Fruit fly (Drosophila melanogaster): ENCODE data around the gene CG13082.

The CG13082 gene

DNA sequence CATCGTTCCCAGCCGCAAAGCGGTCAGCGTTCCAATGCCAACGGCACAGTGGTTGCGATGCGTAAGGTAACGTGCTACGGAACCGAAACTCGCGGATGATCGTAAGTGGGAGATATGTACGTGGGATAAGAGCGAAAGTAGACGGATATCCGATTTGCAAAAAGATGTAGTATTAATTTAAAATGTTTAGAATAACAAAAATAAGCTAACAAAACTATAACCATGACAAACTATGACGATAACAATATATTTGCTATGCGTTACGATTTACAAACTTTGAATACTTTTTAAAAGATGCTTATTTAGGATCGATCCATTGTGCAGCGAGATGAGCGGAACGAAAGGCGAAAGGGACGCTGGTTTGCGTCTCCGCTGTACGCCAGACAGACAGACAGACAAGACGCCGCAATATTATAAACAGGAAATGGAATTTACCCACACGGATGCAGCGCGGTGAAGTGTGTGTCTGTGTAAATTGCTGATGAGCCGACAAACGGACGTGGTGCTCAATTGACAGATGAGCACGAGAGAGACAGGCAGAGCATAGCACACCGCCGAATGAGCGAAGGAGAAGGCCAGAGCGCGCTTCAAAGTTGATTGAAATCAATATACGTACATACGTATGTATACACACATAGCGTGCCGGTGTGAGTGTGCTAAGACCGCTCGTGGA is 37.5 kb downstream of the CG13082 start (continued):
- TF ChIP-seq wor (GFP tag; IDR thresholded peaks at IDR 0.05) (peak; percentile 93), CG3163 (GFP tag; optimal IDR thresholded peaks at IDR 0.05) (peak; percentile 70), CG11696 (GFP tag; IDR thresholded peaks at IDR 0.05) (peak; percentile 73; the same call in 1 of the 2 replicates), CHES-1-like (GFP tag; optimal IDR thresholded peaks at IDR 0.05) (peak; percentile 96), CG7745 (tag; optimal IDR thresholded peaks at IDR 0.05) (no peak), CG11560 (tag; IDR thresholded peaks at IDR 0.05) (peak; percentile 90), CG4328 (GFP tag; optimal IDR thresholded peaks at IDR 0.05) (peak; percentile 88), Sox102F (GFP tag; optimal IDR thresholded peaks at IDR 0.05) (peak; percentile 97), bsh (GFP tag; optimal IDR thresholded peaks at IDR 0.05) (peak; percentile 92 to 94), CG12299 (tag; optimal IDR thresholded peaks at IDR 0.05) (peak; percentile 78), Elba2 (GFP tag; optimal IDR thresholded peaks at IDR 0.05) (peak; percentile 71), NFAT (GFP tag; IDR thresholded peaks at IDR 0.05) (peak; percentile 91), ac (GFP tag; optimal IDR thresholded peaks at IDR 0.05) (no peak), stc (GFP tag; IDR thresholded peaks at IDR 0.05) (peak; percentile 94), CG10654 (GFP tag; optimal IDR thresholded peaks at IDR 0.05) (peak; percentile 96), ara (GFP tag; IDR thresholded peaks at IDR 0.05) (peak; percentile 85), ken (GFP tag; IDR thresholded peaks at IDR 0.05) (peak; percentile 89), CG17186 (GFP tag; optimal IDR thresholded peaks at IDR 0.05) (peak; percentile 84), Mad (GFP tag; optimal IDR thresholded peaks at IDR 0.05) (peak; percentile 96), Blimp-1 (GFP tag; optimal IDR thresholded peaks at IDR 0.05) (peak; percentile 94), CG10366 (GFP tag; IDR thresholded peaks at IDR 0.05) (peak; percentile 93), CG3407 (GFP tag; optimal IDR thresholded peaks at IDR 0.05) (peak; percentile 85), jing (GFP tag; optimal IDR thresholded peaks at IDR 0.05) (peak; percentile 96), ems (GFP tag; optimal IDR thresholded peaks at IDR 0.05) (peak; percentile 98), CG1792 (GFP tag; optimal IDR thresholded peaks at IDR 0.05) (peak; percentile 94), vnd (GFP tag; IDR thresholded peaks at IDR 0.05; ENCODE audit: partially characterized antibody) (no peak), CG3281 (GFP tag; optimal IDR thresholded peaks at IDR 0.05) (peak; percentile 97), pfk (GFP tag; optimal IDR thresholded peaks at IDR 0.05) (peak; percentile 100), lov (optimal IDR thresholded peaks at IDR 0.05) (no peak), lov (GFP tag; IDR thresholded peaks at IDR 0.05) (peak; percentile 68; the same call in 1 of the 3 replicates), ash1 (GFP tag; optimal IDR thresholded peaks at IDR 0.05) (no peak), hth (optimal IDR thresholded peaks at IDR 0.05) (no peak), Lpt (GFP tag; optimal IDR thresholded peaks at IDR 0.05) (no peak), Eip74EF (GFP tag; optimal IDR thresholded peaks at IDR 0.05) (peak in 1 of 2 experiments; percentile 97), tup (GFP tag; optimal IDR thresholded peaks at IDR 0.05) (peak; percentile 85), CG18764 (GFP tag; optimal IDR thresholded peaks at IDR 0.05) (peak; percentile 96), fd3F (GFP tag; optimal IDR thresholded peaks at IDR 0.05) (peak; percentile 94), Six4 (GFP tag; optimal IDR thresholded peaks at IDR 0.05) (peak; percentile 93), E2f1 (GFP tag; IDR thresholded peaks at IDR 0.05) (peak; percentile 92), her (GFP tag; optimal IDR thresholded peaks at IDR 0.05) (peak; percentile 89), CG13775 (GFP tag; optimal IDR thresholded peaks at IDR 0.05) (peak; percentile 97), sisA (GFP tag; IDR thresholded peaks at IDR 0.05) (peak; percentile 94), D (optimal IDR thresholded peaks at IDR 0.05) (peak; percentile 69), D (GFP tag; optimal IDR thresholded peaks at IDR 0.05) (peak; percentile 92), tll (GFP tag; optimal IDR thresholded peaks at IDR 0.05) (peak in 1 of 2 experiments; percentile 28), CG12744 (GFP tag; optimal IDR thresholded peaks at IDR 0.05) (peak; percentile 96), Hey (tag; optimal IDR thresholded peaks at IDR 0.05) (peak; percentile 63), dpn (GFP tag; optimal IDR thresholded peaks at IDR 0.05) (peak; percentile 97 to 98), Hand (GFP tag; optimal IDR thresholded peaks at IDR 0.05) (peak; percentile 85)
